Worm (Caenorhabditis elegans) whole organism, L3 larva: Measurements from ENCODE around the gene snap-29.
A peak's percentile ranks its signal among the peaks of the same experiment; 100 is the strongest.

ENCODE experiments used
- R02D3.7 ChIP-seq: fragments of 150-350 bp; optimal IDR thresholded peaks from 2 replicates; lab custom pipeline; 2014; ENCODE audit warnings: missing biosample characterization, missing genetic modification characterization
- ZK546.5 ChIP-seq: sonication (generic microtip); optimal IDR thresholded peaks from 2 replicates; lab custom pipeline; 2017; ENCODE audit warnings: missing biosample characterization, missing genetic modification characterization
- aly-2 ChIP-seq: fragments of 150-350 bp; optimal IDR thresholded peaks from 2 replicates; lab custom pipeline; 2014; ENCODE audit warnings: missing biosample characterization, missing genetic modification characterization
- ama-1 ChIP-seq: fragments of 150-350 bp; optimal IDR thresholded peaks from 2 replicates; lab custom pipeline; 2018
- ceh-16 ChIP-seq: sonication (generic microtip); optimal IDR thresholded peaks from 2 replicates; lab custom pipeline; 2017; ENCODE audit warnings: missing biosample characterization, missing genetic modification characterization
- ceh-28 ChIP-seq: fragments of 150-350 bp; optimal IDR thresholded peaks from 2 replicates; lab custom pipeline; 2014; ENCODE audit warnings: missing biosample characterization, missing genetic modification reagents, missing genetic modification characterization
- ceh-82 ChIP-seq: fragments of 150-350 bp; optimal IDR thresholded peaks from 2 replicates; lab custom pipeline; 2014; ENCODE audit warnings: missing biosample characterization, missing genetic modification characterization
- ceh-9 ChIP-seq: sonication (generic microtip); optimal IDR thresholded peaks from 2 replicates; lab custom pipeline; 2018; ENCODE audit warnings: missing biosample characterization, missing genetic modification characterization
- daf-12 ChIP-seq: fragments of 150-350 bp; optimal IDR thresholded peaks from 2 replicates; lab custom pipeline; 2014; ENCODE audit warnings: missing biosample characterization, missing genetic modification reagents, missing genetic modification characterization
- egl-27 ChIP-seq: sonication (generic microtip); optimal IDR thresholded peaks from 4 replicates; lab custom pipeline; 2017; ENCODE audit warnings: missing biosample characterization, missing genetic modification reagents, missing genetic modification characterization
- egl-5 ChIP-seq: fragments of 150-350 bp; optimal IDR thresholded peaks from 2 replicates; lab custom pipeline; 2017; ENCODE audit warnings: missing biosample characterization, missing genetic modification reagents, missing genetic modification characterization, inconsistent platforms
- elt-1 ChIP-seq: fragments of 150-350 bp; optimal IDR thresholded peaks from 2 replicates; lab custom pipeline; 2014; ENCODE audit warnings: missing biosample characterization, missing genetic modification characterization
- elt-2 ChIP-seq: sonication (generic microtip); optimal IDR thresholded peaks from 2 replicates; lab custom pipeline; 2016; ENCODE audit warnings: missing genetic modification reagents, mild to moderate bottlenecking, missing genetic modification characterization, missing compliant biosample characterization
- elt-3 ChIP-seq, 3 experiments: fragments of 150-350 bp in 1 of 3; sonication (generic microtip) in 2 of 3; optimal IDR thresholded peaks; 2 replicates in 2 of 3; 4 replicates in 1 of 3; lab custom pipeline; 2014 to 2017; ENCODE audit warnings: missing biosample characterization in 3 of 3, missing genetic modification characterization in 3 of 3
- eor-1 ChIP-seq, 2 experiments: fragments of 150-350 bp; optimal IDR thresholded peaks; 2 replicates each; lab custom pipeline; 2014 to 2018; ENCODE audit warnings: missing biosample characterization in 2 of 2, missing genetic modification characterization in 2 of 2
- fkh-10 ChIP-seq: sonication (generic microtip); optimal IDR thresholded peaks from 2 replicates; lab custom pipeline; 2017; ENCODE audit warnings: missing biosample characterization, missing genetic modification reagents, missing genetic modification characterization
- fkh-2 ChIP-seq: fragments of 150-350 bp; optimal IDR thresholded peaks from 2 replicates; lab custom pipeline; 2014; ENCODE audit warnings: missing biosample characterization, missing genetic modification reagents, missing genetic modification characterization
- fos-1 ChIP-seq: fragments of 150-350 bp; optimal IDR thresholded peaks from 2 replicates; lab custom pipeline; 2014; ENCODE audit warnings: missing biosample characterization, missing genetic modification characterization
- hmg-11 ChIP-seq: sonication (generic microtip); optimal IDR thresholded peaks from 2 replicates; lab custom pipeline; 2016; ENCODE audit warnings: missing genetic modification characterization, missing compliant biosample characterization
- jun-1 ChIP-seq: fragments of 150-350 bp; optimal IDR thresholded peaks from 2 replicates; lab custom pipeline; 2014; ENCODE audit warnings: missing biosample characterization, missing genetic modification reagents, missing genetic modification characterization
- lin-15B ChIP-seq: fragments of 150-350 bp; optimal IDR thresholded peaks from 2 replicates; lab custom pipeline; 2014; ENCODE audit warnings: missing biosample characterization, missing genetic modification characterization
- lin-39 ChIP-seq: fragments of 150-350 bp; optimal IDR thresholded peaks from 2 replicates; lab custom pipeline; 2018; ENCODE audit warnings: missing biosample characterization, missing genetic modification reagents, missing genetic modification characterization
- lsy-12 ChIP-seq: sonication (generic microtip); optimal IDR thresholded peaks from 2 replicates; lab custom pipeline; 2016; ENCODE audit warnings: mild to moderate bottlenecking, missing genetic modification characterization, missing compliant biosample characterization
- mdl-1 ChIP-seq: fragments of 150-350 bp; optimal IDR thresholded peaks from 2 replicates; lab custom pipeline; 2014; ENCODE audit warnings: missing biosample characterization, missing genetic modification characterization
- mml-1 ChIP-seq: fragments of 150-350 bp; sonication (generic microtip); optimal IDR thresholded peaks from 3 replicates; lab custom pipeline; 2014; ENCODE audit warnings: missing biosample characterization, missing genetic modification characterization
- nfya-1 ChIP-seq: sonication (generic microtip); optimal IDR thresholded peaks from 2 replicates; lab custom pipeline; 2017; ENCODE audit warnings: missing genetic modification characterization, mild to moderate bottlenecking, missing compliant biosample characterization, antibody characterized with exemption, moderate library complexity; ENCODE audit not compliant: insufficient read depth
- nhr-11 ChIP-seq: fragments of 150-350 bp; optimal IDR thresholded peaks from 2 replicates; lab custom pipeline; 2014; ENCODE audit warnings: missing biosample characterization, missing genetic modification characterization
- nhr-12 ChIP-seq: fragments of 150-350 bp; optimal IDR thresholded peaks from 2 replicates; lab custom pipeline; 2014; ENCODE audit warnings: missing biosample characterization, missing genetic modification characterization
- nhr-23 ChIP-seq: fragments of 150-350 bp; optimal IDR thresholded peaks from 2 replicates; lab custom pipeline; 2014; ENCODE audit warnings: missing biosample characterization, missing genetic modification reagents, missing genetic modification characterization
- nhr-237 ChIP-seq: fragments of 150-350 bp; optimal IDR thresholded peaks from 2 replicates; lab custom pipeline; 2014; ENCODE audit warnings: missing biosample characterization, missing genetic modification characterization
- nhr-25 ChIP-seq: sonication (generic microtip); optimal IDR thresholded peaks from 2 replicates; lab custom pipeline; 2017; ENCODE audit warnings: missing biosample characterization, missing genetic modification characterization
- nhr-28 ChIP-seq: fragments of 150-350 bp; optimal IDR thresholded peaks from 2 replicates; lab custom pipeline; 2014; ENCODE audit warnings: missing biosample characterization, missing genetic modification characterization
- nhr-43 ChIP-seq: sonication (generic microtip); optimal IDR thresholded peaks from 2 replicates; lab custom pipeline; 2016; ENCODE audit warnings: mild to moderate bottlenecking, missing genetic modification characterization, missing compliant biosample characterization; ENCODE audit not compliant: poor library complexity, severe bottlenecking
- nhr-67 ChIP-seq: fragments of 150-350 bp; optimal IDR thresholded peaks from 2 replicates; lab custom pipeline; 2014; ENCODE audit warnings: missing biosample characterization, missing genetic modification characterization
- nhr-76 ChIP-seq: fragments of 150-350 bp; sonication (generic microtip); optimal IDR thresholded peaks from 5 replicates; lab custom pipeline; 2014; ENCODE audit warnings: missing biosample characterization, missing genetic modification characterization
- nhr-77 ChIP-seq: fragments of 150-350 bp; optimal IDR thresholded peaks from 2 replicates; lab custom pipeline; 2014; ENCODE audit warnings: missing biosample characterization, missing genetic modification characterization
- pha-4 ChIP-seq: fragments of 150-350 bp; optimal IDR thresholded peaks from 2 replicates; lab custom pipeline; 2014; ENCODE audit warnings: missing biosample characterization, missing genetic modification reagents, missing genetic modification characterization
- pqm-1 ChIP-seq: fragments of 150-350 bp; optimal IDR thresholded peaks from 2 replicates; lab custom pipeline; 2017; ENCODE audit warnings: missing biosample characterization, missing genetic modification characterization, inconsistent platforms
- sea-2 ChIP-seq: fragments of 150-350 bp; sonication (generic microtip); optimal IDR thresholded peaks from 4 replicates; lab custom pipeline; 2014; ENCODE audit warnings: missing biosample characterization, missing genetic modification reagents, missing genetic modification characterization
- skn-1 ChIP-seq: fragments of 150-350 bp; optimal IDR thresholded peaks from 2 replicates; lab custom pipeline; 2014; ENCODE audit warnings: missing biosample characterization, missing genetic modification characterization
- snpc-4 ChIP-seq: fragments of 150-350 bp; optimal IDR thresholded peaks from 2 replicates; lab custom pipeline; 2014; ENCODE audit warnings: missing biosample characterization, missing genetic modification characterization
- tbx-2 ChIP-seq: sonication (generic microtip); optimal IDR thresholded peaks from 2 replicates; lab custom pipeline; 2016; ENCODE audit warnings: mild to moderate bottlenecking, missing genetic modification characterization, missing compliant biosample characterization
- unc-39 ChIP-seq: sonication (generic microtip); optimal IDR thresholded peaks from 4 replicates; lab custom pipeline; 2017; ENCODE audit warnings: missing biosample characterization, missing genetic modification characterization
- unc-62 ChIP-seq: fragments of 150-350 bp; sonication (generic microtip); optimal IDR thresholded peaks from 4 replicates; lab custom pipeline; 2014; ENCODE audit warnings: missing biosample characterization, missing genetic modification reagents, missing genetic modification characterization
- zag-1 ChIP-seq: fragments of 150-350 bp; optimal IDR thresholded peaks from 2 replicates; lab custom pipeline; 2014; ENCODE audit warnings: missing biosample characterization, missing genetic modification characterization
- ztf-11 ChIP-seq: fragments of 150-350 bp; optimal IDR thresholded peaks from 2 replicates; lab custom pipeline; 2014; ENCODE audit warnings: missing biosample characterization, missing genetic modification characterization
- ztf-4 ChIP-seq: fragments of 150-350 bp; optimal IDR thresholded peaks from 2 replicates; lab custom pipeline; 2014; ENCODE audit warnings: missing biosample characterization, missing genetic modification characterization

snap-29 gene

DNA sequence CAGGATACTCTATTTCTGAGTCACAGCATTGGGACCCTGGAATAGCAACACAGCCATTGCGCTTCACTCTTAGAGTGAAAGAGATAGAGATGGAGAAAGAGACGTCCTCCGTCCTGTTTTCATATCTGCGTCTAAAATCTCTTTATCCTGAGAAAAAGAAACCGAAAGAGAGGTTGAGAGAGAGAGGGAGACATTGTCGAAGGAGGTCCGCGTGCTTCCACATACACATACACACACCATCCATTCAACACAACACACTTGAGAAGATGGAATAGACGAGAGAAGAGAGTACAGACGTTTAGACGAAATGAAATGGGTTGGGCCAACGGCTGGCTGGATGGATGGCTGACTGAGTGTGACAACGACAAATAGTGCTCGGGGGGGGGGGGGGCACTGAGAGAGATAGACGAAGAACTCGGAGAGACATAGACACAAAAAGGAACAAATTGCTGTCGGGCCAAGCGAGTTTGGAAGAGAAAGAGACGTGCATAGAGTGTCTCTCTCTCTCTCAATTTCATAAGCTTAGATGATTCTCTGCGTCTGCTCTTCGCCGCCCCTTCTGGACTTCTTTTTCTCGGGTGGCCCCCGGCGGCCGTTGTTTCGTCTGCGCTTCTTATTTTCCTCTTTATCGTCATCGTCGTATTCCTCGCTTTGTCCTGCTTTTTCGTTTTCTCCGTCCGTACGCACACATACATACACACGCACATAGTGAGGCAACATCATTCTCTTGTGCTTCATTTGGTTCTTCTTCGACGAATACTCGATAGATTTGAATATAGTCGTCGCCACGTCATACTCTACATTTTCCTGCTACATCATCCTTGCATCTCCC is 24.1 kb downstream of the snap-29 start, which contains the start of gene F54F2.6:
Gene F54F2.6, minus strand, starts transcription at position 738 of the 832 bp plus-strand sequence.
- TF ChIP-seq nhr-23 (tag; lab: Kevin White, UChicago) = peak; percentile 40
- no peak for TF ChIP-seq mml-1 (tag; lab: Kevin White, UChicago)
- TF ChIP-seq ceh-28 (tag; lab: Kevin White, UChicago) = peak; percentile 87
- peak; percentile 44 for TF ChIP-seq unc-39 (tag; lab: Kevin White, UChicago)
- TF ChIP-seq pha-4 (tag; lab: Kevin White, UChicago) = peak; percentile 93
- TF ChIP-seq fos-1 (tag; lab: Kevin White, UChicago) = no peak
- no peak for TF ChIP-seq nhr-12 (tag; lab: Kevin White, UChicago)
- peak; percentile 75 for TF ChIP-seq snpc-4 (tag; lab: Kevin White, UChicago)
- no peak for TF ChIP-seq ZK546.5 (tag; lab: Kevin White, UChicago)
- peak; percentile 52 for TF ChIP-seq fkh-2 (tag; lab: Kevin White, UChicago)
- peak; percentile 76 for TF ChIP-seq zag-1 (tag; lab: Kevin White, UChicago)
- no peak for TF ChIP-seq elt-3 (tag; optimal IDR thresholded peaks at IDR 0.05; lab: Kevin White, UChicago)
- no peak for TF ChIP-seq skn-1 (tag; lab: Kevin White, UChicago)
- TF ChIP-seq unc-62 (GFP tag; lab: Kevin White, UChicago) = peak; percentile 95
- TF ChIP-seq nhr-25 (tag; lab: Kevin White, UChicago) = peak; percentile 44
- no peak for TF ChIP-seq nhr-76 (tag; lab: Kevin White, UChicago)
- TF ChIP-seq ceh-82 (tag; lab: Kevin White, UChicago) = peak; percentile 40
- TF ChIP-seq ztf-11 (tag; lab: Kevin White, UChicago) = no peak
- peak; percentile 71 for TF ChIP-seq elt-2 (tag; lab: Kevin White, UChicago)
- TF ChIP-seq egl-27 = peak; percentile 77
- TF ChIP-seq sea-2 (GFP tag; lab: Kevin White, UChicago) = peak; percentile 31
- no peak for TF ChIP-seq ceh-16
- TF ChIP-seq R02D3.7 (tag; lab: Kevin White, UChicago) = peak; percentile 57
- TF ChIP-seq ceh-9 (tag; lab: Kevin White, UChicago) = peak; percentile 24
- TF ChIP-seq nhr-77 (tag; lab: Kevin White, UChicago) = peak; percentile 50
- TF ChIP-seq ama-1 (lab: Kevin White, UChicago) = peak; percentile 37
- peak; percentile 80 for TF ChIP-seq lsy-12 (tag; lab: Kevin White, UChicago)
- no peak for TF ChIP-seq aly-2 (tag; lab: Kevin White, UChicago)
- TF ChIP-seq lin-15B (tag; lab: Kevin White, UChicago) = peak; percentile 58
- peak; percentile 90 for TF ChIP-seq hmg-11 (tag; lab: Kevin White, UChicago)
- TF ChIP-seq lin-39 (tag; lab: Kevin White, UChicago) = peak; percentile 88
- no peak for TF ChIP-seq ztf-4 (tag; lab: Kevin White, UChicago)
- no peak for TF ChIP-seq nhr-28 (tag; lab: Kevin White, UChicago)
- TF ChIP-seq elt-1 = peak; percentile 78
- peak; percentile 65 for TF ChIP-seq egl-5
- no peak for TF ChIP-seq daf-12
- TF ChIP-seq nfya-1 (tag; lab: Kevin White, UChicago) = peak; percentile 92
- TF ChIP-seq jun-1 (tag; lab: Kevin White, UChicago) = peak; percentile 91
- TF ChIP-seq eor-1 (tag; optimal IDR thresholded peaks at IDR 0.05; lab: Kevin White, UChicago) = no peak
- peak; percentile 85 for TF ChIP-seq tbx-2
- TF ChIP-seq pqm-1 (tag; lab: Kevin White, UChicago) = peak; percentile 38
- TF ChIP-seq nhr-67 (tag; lab: Kevin White, UChicago) = no peak
- TF ChIP-seq nhr-11 (tag; lab: Kevin White, UChicago) = peak; percentile 84
- TF ChIP-seq mdl-1 (tag; lab: Kevin White, UChicago) = peak; percentile 94
- no peak for TF ChIP-seq nhr-237 (tag; lab: Kevin White, UChicago)
- peak; percentile 59 for TF ChIP-seq nhr-43
- TF ChIP-seq fkh-10 = peak; percentile 76
